Worm (Caenorhabditis elegans): ENCODE measurements around the gene mai-1.

The mai-1 gene

DNA sequence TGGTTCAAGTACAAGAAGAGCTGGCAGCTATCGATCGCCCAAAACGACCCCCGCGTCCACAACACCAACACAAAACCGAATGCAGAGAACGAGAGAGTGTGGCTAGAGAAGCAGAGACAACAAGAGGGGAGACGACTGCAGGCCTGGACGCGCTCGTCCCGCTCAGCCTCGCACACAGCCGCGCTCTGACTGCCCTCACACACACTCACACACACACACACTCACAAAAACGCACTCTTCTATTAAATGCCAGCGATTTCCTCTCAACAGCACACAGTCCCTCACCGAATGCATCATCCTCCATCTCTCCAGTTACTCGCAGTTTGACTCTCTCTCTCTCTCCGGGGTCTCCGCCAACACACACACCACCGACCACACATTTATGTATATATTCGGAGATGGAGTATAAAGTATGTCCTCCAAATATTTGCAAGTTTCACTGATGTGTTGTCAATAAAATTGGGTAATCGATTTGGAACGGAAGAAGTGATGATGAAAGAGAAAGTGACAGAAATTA, 11.3 kb upstream of the mai-1 start:
- TF ChIP-seq unc-3 (GFP tag; conservative IDR thresholded peaks at IDR 0.05) (no peak; the same call in 1 of the 2 replicates), unc-3 (tag; optimal IDR thresholded peaks at IDR 0.05) (peak; percentile 43), sdc-2 (tag; optimal IDR thresholded peaks at IDR 0.05) (peak; percentile 88), unc-86 (tag; optimal IDR thresholded peaks at IDR 0.05) (peak; percentile 52), nhr-232 (tag; optimal IDR thresholded peaks at IDR 0.05) (peak; percentile 16), odd-2 (tag; optimal IDR thresholded peaks at IDR 0.05) (no peak), ceh-9 (tag; optimal IDR thresholded peaks at IDR 0.05) (no peak), ceh-22 (tag; optimal IDR thresholded peaks at IDR 0.05) (peak; percentile 90), nfya-1 (tag; optimal IDR thresholded peaks at IDR 0.05) (peak; percentile 97), ets-4 (tag; optimal IDR thresholded peaks at IDR 0.05) (peak; percentile 57), syd-9 (tag; optimal IDR thresholded peaks at IDR 0.05) (peak; percentile 88), hlh-30 (tag; optimal IDR thresholded peaks at IDR 0.05; ENCODE audit: insufficient read depth) (peak; percentile 84), K02D7.2 (tag; optimal IDR thresholded peaks at IDR 0.05) (no peak), gmeb-2 (tag; optimal IDR thresholded peaks at IDR 0.05) (peak; percentile 17), che-1 (tag; optimal IDR thresholded peaks at IDR 0.05) (peak; percentile 55), Y22D7AL.16 (tag; optimal IDR thresholded peaks at IDR 0.05) (peak; percentile 42), T23F11.4 (GFP tag; optimal IDR thresholded peaks at IDR 0.05) (peak; percentile 72), rnt-1 (tag; optimal IDR thresholded peaks at IDR 0.05) (peak; percentile 88), K09A11.1 (tag; optimal IDR thresholded peaks at IDR 0.05; ENCODE audit: insufficient read depth) (peak; percentile 44), pha-2 (tag; optimal IDR thresholded peaks at IDR 0.05) (peak; percentile 19), tbx-7 (tag; optimal IDR thresholded peaks at IDR 0.05) (peak; percentile 46), hlh-6 (tag; optimal IDR thresholded peaks at IDR 0.05) (peak; percentile 80), lin-11 (tag; optimal IDR thresholded peaks at IDR 0.05) (no peak), fkh-10 (GFP tag; optimal IDR thresholded peaks at IDR 0.05) (peak; percentile 54), tbx-2 (tag; optimal IDR thresholded peaks at IDR 0.05) (peak; percentile 96), ama-1 (optimal IDR thresholded peaks at IDR 0.05) (peak; percentile 33), ahr-1 (tag; optimal IDR thresholded peaks at IDR 0.05) (no peak), F13H6.1 (tag; optimal IDR thresholded peaks at IDR 0.05) (peak; percentile 76), ref-2 (tag; optimal IDR thresholded peaks at IDR 0.05) (peak; percentile 92), npax-4 (tag; optimal IDR thresholded peaks at IDR 0.05) (no peak), eyg-1 (tag; optimal IDR thresholded peaks at IDR 0.05) (peak; percentile 59), unc-55 (GFP tag; optimal IDR thresholded peaks at IDR 0.05) (peak; percentile 95), nhr-11 (tag; optimal IDR thresholded peaks at IDR 0.05) (no peak), ceh-24 (tag; optimal IDR thresholded peaks at IDR 0.05) (no peak), pqm-1 (tag; optimal IDR thresholded peaks at IDR 0.05) (peak; percentile 51), sox-4 (tag; optimal IDR thresholded peaks at IDR 0.05) (peak; percentile 74), C38D4.7 (GFP tag; optimal IDR thresholded peaks at IDR 0.05) (no peak), ceh-30 (tag; optimal IDR thresholded peaks at IDR 0.05) (no peak), sox-2 (GFP tag; IDR thresholded peaks at IDR 0.05) (peak; percentile 16; the same call in 1 of the 2 replicates), madf-2 (tag; optimal IDR thresholded peaks at IDR 0.05) (peak; percentile 31), elt-4 (tag; optimal IDR thresholded peaks at IDR 0.05) (no peak), ttx-3 (tag; optimal IDR thresholded peaks at IDR 0.05) (no peak), dve-1 (tag; optimal IDR thresholded peaks at IDR 0.05) (peak; percentile 30), hlh-8 (tag; optimal IDR thresholded peaks at IDR 0.05) (peak; percentile 56), hlh-15 (tag; optimal IDR thresholded peaks at IDR 0.05) (no peak), ceh-18 (tag; optimal IDR thresholded peaks at IDR 0.05) (peak; percentile 98), mec-3 (tag; optimal IDR thresholded peaks at IDR 0.05; ENCODE audit: borderline replicate concordance) (no peak), ceh-34 (tag; optimal IDR thresholded peaks at IDR 0.05) (peak; percentile 97), C08G9.2 (tag; optimal IDR thresholded peaks at IDR 0.05) (peak; percentile 47), pag-3 (tag; optimal IDR thresholded peaks at IDR 0.05; ENCODE audit: borderline replicate concordance) (peak; percentile 32), ceh-19 (GFP tag; optimal IDR thresholded peaks at IDR 0.05) (peak; percentile 84), ceh-2 (tag; optimal IDR thresholded peaks at IDR 0.05) (peak; percentile 82), ztf-16 (tag; optimal IDR thresholded peaks at IDR 0.05) (peak; percentile 33)
